Fruit fly (Drosophila melanogaster) whole organism, embryonic: ENCODE data around the gene Naa20A.

ENCODE experiments used
- Ada2b ChIP-seq: fragments of 200-800 bp; sonication (Bioruptor generic); IDR thresholded peaks from 2 replicates; pipeline ENCODE4 v1.3.6; 2022; ENCODE audit warnings: missing biosample characterization, missing genetic modification characterization
- Asciz ChIP-seq: fragments of 200-800 bp; sonication (Bioruptor generic); optimal IDR thresholded peaks from 2 replicates; lab custom pipeline; 2017; ENCODE audit warnings: missing biosample characterization, mild to moderate bottlenecking, missing genetic modification characterization, missing genetic modification reagents
- Atf-2 ChIP-seq: fragments of 200-800 bp; sonication (Bioruptor generic); optimal IDR thresholded peaks from 2 replicates; lab custom pipeline; 2016; ENCODE audit warnings: missing biosample characterization, missing genetic modification characterization
- Bteb2 ChIP-seq: fragments of 200-800 bp; sonication (Bioruptor generic); optimal IDR thresholded peaks from 2 replicates; lab custom pipeline; 2016; ENCODE audit warnings: missing biosample characterization, missing genetic modification characterization
- CG10543 ChIP-seq: fragments of 200-800 bp; sonication (Bioruptor generic); optimal IDR thresholded peaks from 3 replicates; lab custom pipeline; 2017; ENCODE audit warnings: missing biosample characterization, mild to moderate bottlenecking, missing genetic modification characterization, moderate library complexity
- CG10565 ChIP-seq: fragments of 200-800 bp; sonication (Bioruptor generic); optimal IDR thresholded peaks from 3 replicates; lab custom pipeline; 2016; ENCODE audit warnings: missing biosample characterization, mild to moderate bottlenecking, missing genetic modification characterization
- CG11560 ChIP-seq: fragments of 200-800 bp; sonication (Bioruptor generic); IDR thresholded peaks from 3 replicates; pipeline ENCODE4 v1.3.6; 2022; ENCODE audit warnings: missing biosample characterization, missing genetic modification characterization
- CG14050 ChIP-seq: fragments of 200-800 bp; sonication (Bioruptor generic); IDR thresholded peaks from 3 replicates; pipeline ENCODE4 v1.3.6; 2022; ENCODE audit warnings: missing biosample characterization, missing genetic modification characterization
- CG14441 ChIP-seq: fragments of 200-800 bp; sonication (Bioruptor generic); IDR thresholded peaks from 2 replicates; pipeline ENCODE4 v1.3.6; 2022; ENCODE audit warnings: missing biosample characterization, missing genetic modification characterization
- CG1529 ChIP-seq: fragments of 200-800 bp; sonication (Bioruptor generic); optimal IDR thresholded peaks from 3 replicates; lab custom pipeline; 2018; ENCODE audit warnings: missing biosample characterization, missing genetic modification characterization
- CG30020 ChIP-seq: fragments of 200-800 bp; optimal IDR thresholded peaks from 2 replicates; lab custom pipeline; 2019; ENCODE audit warnings: missing biosample characterization, mild to moderate bottlenecking, missing genetic modification characterization, moderate library complexity
- CG30403 ChIP-seq: fragments of 200-800 bp; sonication (Bioruptor generic); optimal IDR thresholded peaks from 3 replicates; lab custom pipeline; 2016; ENCODE audit warnings: missing biosample characterization, missing genetic modification characterization
- CG3726 ChIP-seq: fragments of 200-800 bp; sonication (Bioruptor generic); IDR thresholded peaks from 3 replicates; pipeline ENCODE4, ENCODE4 v1.3.6; 2022; ENCODE audit warnings: missing biosample characterization, missing genetic modification characterization
- CG4282 ChIP-seq: fragments of 200-800 bp; sonication (Bioruptor generic); optimal IDR thresholded peaks from 2 replicates; lab custom pipeline; 2016; ENCODE audit warnings: missing biosample characterization, missing genetic modification characterization
- CG4617 ChIP-seq: fragments of 200-800 bp; sonication (Bioruptor generic); optimal IDR thresholded peaks from 3 replicates; lab custom pipeline; 2016; ENCODE audit warnings: missing biosample characterization, missing genetic modification characterization, borderline replicate concordance
- CG4730 ChIP-seq: fragments of 200-800 bp; sonication (Bioruptor generic); IDR thresholded peaks from 2 replicates; pipeline ENCODE4 v1.3.6; 2022; ENCODE audit warnings: missing biosample characterization, missing genetic modification characterization
- CG6683 ChIP-seq: fragments of 200-800 bp; sonication (Bioruptor generic); optimal IDR thresholded peaks from 2 replicates; lab custom pipeline; 2017; ENCODE audit warnings: missing biosample characterization, mild to moderate bottlenecking, missing genetic modification characterization, missing genetic modification reagents
- CG6854 ChIP-seq: fragments of 200-800 bp; sonication (Bioruptor generic); optimal IDR thresholded peaks from 3 replicates; lab custom pipeline; 2017; ENCODE audit warnings: missing biosample characterization, mild to moderate bottlenecking, missing genetic modification characterization
- CG7786 ChIP-seq: fragments of 200-800 bp; sonication (Bioruptor generic); optimal IDR thresholded peaks from 2 replicates; lab custom pipeline; 2016; ENCODE audit warnings: missing biosample characterization, missing genetic modification characterization
- CG8290 ChIP-seq, 3 experiments: fragments of 200-800 bp; sonication (Bioruptor generic); optimal IDR thresholded peaks; 2 replicates each; lab custom pipeline; 2016 to 2019; ENCODE audit warnings: missing biosample characterization in 3 of 3, missing genetic modification characterization in 3 of 3, mild to moderate bottlenecking in 2 of 3, moderate library complexity in 1 of 3
- Doc3 ChIP-seq: fragments of 200-800 bp; sonication (Bioruptor generic); IDR thresholded peaks from 3 replicates; pipeline ENCODE4 v1.3.6; 2022; ENCODE audit warnings: missing biosample characterization, missing genetic modification characterization; ENCODE audit not compliant: partially characterized antibody
- Ets97D ChIP-seq: fragments of 200-800 bp; sonication (Bioruptor generic); optimal IDR thresholded peaks from 3 replicates; lab custom pipeline; 2016; ENCODE audit warnings: missing biosample characterization, missing genetic modification characterization
- Hr3 ChIP-seq: fragments of 200-800 bp; sonication (Bioruptor generic); optimal IDR thresholded peaks from 3 replicates; lab custom pipeline; 2016; ENCODE audit warnings: missing biosample characterization, missing genetic modification characterization
- Kr ChIP-seq: fragments of 200-800 bp; sonication (Bioruptor generic); optimal IDR thresholded peaks from 2 replicates; lab custom pipeline; 2017; ENCODE audit warnings: missing biosample characterization, mild to moderate bottlenecking, missing genetic modification characterization
- MTF-1 ChIP-seq: fragments of 200-800 bp; sonication (Bioruptor generic); optimal IDR thresholded peaks from 2 replicates; lab custom pipeline; 2018; ENCODE audit warnings: missing biosample characterization, mild to moderate bottlenecking, missing genetic modification characterization, borderline replicate concordance
- Opbp ChIP-seq: fragments of 200-800 bp; sonication (Bioruptor generic); IDR thresholded peaks from 3 replicates; pipeline ENCODE4 v1.3.6; 2022; ENCODE audit warnings: missing biosample characterization, missing genetic modification characterization; ENCODE audit not compliant: partially characterized antibody
- Optix ChIP-seq: fragments of 200-800 bp; sonication (Bioruptor generic); IDR thresholded peaks from 3 replicates; pipeline ENCODE4 v1.3.6; 2022; ENCODE audit warnings: missing biosample characterization, missing genetic modification characterization
- Ravus ChIP-seq: fragments of 200-800 bp; sonication (Bioruptor generic); IDR thresholded peaks from 2 replicates; pipeline ENCODE4 v1.3.6; 2022; ENCODE audit warnings: missing biosample characterization, missing genetic modification characterization
- Sox100B ChIP-seq: fragments of 200-800 bp; sonication (Bioruptor generic); optimal IDR thresholded peaks from 3 replicates; lab custom pipeline; 2018; ENCODE audit warnings: missing biosample characterization, mild to moderate bottlenecking, missing genetic modification characterization
- Stat92E ChIP-seq, 3 experiments: fragments of >200 bp in 2 of 3; fragments of 200-800 bp in 1 of 3; sonication (Bioruptor generic) in 1 of 3; optimal IDR thresholded peaks; 2 replicates each; lab custom pipeline; 2017 to 2019; ENCODE audit warnings: missing biosample characterization in 3 of 3, missing genetic modification characterization in 3 of 3, mild to moderate bottlenecking in 1 of 3, moderate library complexity in 1 of 3
- TFAM ChIP-seq: fragments of 200-800 bp; sonication (Bioruptor generic); optimal IDR thresholded peaks from 2 replicates; lab custom pipeline; 2017; ENCODE audit warnings: missing biosample characterization, missing genetic modification characterization, inconsistent platforms
- bigmax ChIP-seq: fragments of 200-800 bp; sonication (Bioruptor generic); optimal IDR thresholded peaks from 2 replicates; lab custom pipeline; 2018; ENCODE audit warnings: missing biosample characterization, mild to moderate bottlenecking, missing genetic modification characterization
- chif ChIP-seq, 2 experiments: fragments of 200-800 bp; sonication (Bioruptor generic); optimal IDR thresholded peaks; 3 replicates each; lab custom pipeline; 2016; ENCODE audit warnings: missing biosample characterization in 2 of 2, missing genetic modification characterization in 2 of 2
- esg ChIP-seq: fragments of 200-800 bp; sonication (Bioruptor generic); conservative IDR thresholded peaks from 2 replicates; pipeline ENCODE4 v1.3.6; 2022; ENCODE audit warnings: missing biosample characterization, missing genetic modification characterization
- fd3F ChIP-seq: fragments of 200-800 bp; sonication (Bioruptor generic); optimal IDR thresholded peaks from 2 replicates; lab custom pipeline; 2018; ENCODE audit warnings: missing biosample characterization, mild to moderate bottlenecking, missing genetic modification characterization, moderate library complexity
- fd96Cb ChIP-seq: fragments of 200-800 bp; sonication (Bioruptor generic); optimal IDR thresholded peaks from 2 replicates; lab custom pipeline; 2018; ENCODE audit warnings: missing biosample characterization, mild to moderate bottlenecking, missing genetic modification characterization, moderate library complexity
- nau ChIP-seq: fragments of 200-800 bp; sonication (Bioruptor generic); optimal IDR thresholded peaks from 3 replicates; lab custom pipeline; 2017; ENCODE audit warnings: missing biosample characterization, mild to moderate bottlenecking, missing genetic modification characterization, missing genetic modification reagents
- nmo ChIP-seq: fragments of 200-800 bp; sonication (Bioruptor generic); optimal IDR thresholded peaks from 2 replicates; lab custom pipeline; 2018; ENCODE audit warnings: missing biosample characterization, mild to moderate bottlenecking, missing genetic modification characterization, moderate library complexity
- odd ChIP-seq: fragments of 200-800 bp; sonication (Bioruptor generic); optimal IDR thresholded peaks from 2 replicates; lab custom pipeline; 2017; ENCODE audit warnings: missing biosample characterization, mild to moderate bottlenecking, missing genetic modification characterization
- peb ChIP-seq: fragments of 200-800 bp; sonication (Bioruptor generic); IDR thresholded peaks from 2 replicates; pipeline ENCODE4 v1.3.6; 2022; ENCODE audit warnings: missing biosample characterization, missing genetic modification characterization
- pho ChIP-seq: fragments of 200-800 bp; sonication (Bioruptor generic); optimal IDR thresholded peaks from 2 replicates; lab custom pipeline; 2016; ENCODE audit warnings: missing biosample characterization, missing genetic modification characterization
- sd ChIP-seq: fragments of 200-800 bp; sonication (Bioruptor generic); optimal IDR thresholded peaks from 3 replicates; lab custom pipeline; 2018; ENCODE audit warnings: missing biosample characterization, mild to moderate bottlenecking, missing genetic modification characterization, moderate library complexity
- sens ChIP-seq: fragments of 200-800 bp; sonication (Bioruptor generic); peaks from one replicate; lab custom pipeline; 2016; ENCODE audit warnings: missing biosample characterization, missing genetic modification characterization
- slou ChIP-seq: fragments of 200-800 bp; sonication (Bioruptor generic); optimal IDR thresholded peaks from 3 replicates; lab custom pipeline; 2016; ENCODE audit warnings: missing biosample characterization, missing genetic modification characterization
- sna ChIP-seq: fragments of 200-800 bp; sonication (Bioruptor generic); IDR thresholded peaks from 2 replicates; pipeline ENCODE4 v1.3.6; 2022; ENCODE audit warnings: missing biosample characterization, missing genetic modification characterization; ENCODE audit not compliant: partially characterized antibody
- so ChIP-seq: fragments of 200-800 bp; sonication (Bioruptor generic); IDR thresholded peaks from 3 replicates; pipeline ENCODE4 v1.3.6; 2022; ENCODE audit warnings: missing biosample characterization, missing genetic modification characterization
- tll ChIP-seq, 2 experiments: fragments of 200-800 bp in 1 of 2; fragments of >200 bp in 1 of 2; sonication (Bioruptor generic) in 1 of 2; optimal IDR thresholded peaks; 2 replicates each; lab custom pipeline; 2017 to 2019; ENCODE audit warnings: missing biosample characterization in 2 of 2, missing genetic modification characterization in 2 of 2, mild to moderate bottlenecking in 1 of 2, moderate library complexity in 1 of 2
- trh ChIP-seq: fragments of 200-800 bp; sonication (Bioruptor generic); optimal IDR thresholded peaks from 2 replicates; lab custom pipeline; 2016; ENCODE audit warnings: missing biosample characterization, missing genetic modification characterization
- zfh2 ChIP-seq: fragments of 200-800 bp; sonication (Bioruptor generic); optimal IDR thresholded peaks from 2 replicates; lab custom pipeline; 2016; ENCODE audit warnings: missing biosample characterization, missing genetic modification characterization

Gene Naa20A

dm6 chrX:19663196-19663858, 40.5 kb upstream of the Naa20A start (continued):
- TF ChIP-seq nmo (GFP tag; lab: Kevin White, UChicago), result peak; percentile 70
- no peak for TF ChIP-seq Ets97D
- no peak for TF ChIP-seq Optix (GFP tag; lab: Robert Waterston, UW)
- no peak for TF ChIP-seq slou (GFP tag; lab: Kevin White, UChicago)
- no peak for TF ChIP-seq CG11560 (tag; lab: Robert Waterston, UW)
- no peak for TF ChIP-seq CG7786 (GFP tag; lab: Kevin White, UChicago)
- TF ChIP-seq Bteb2 (GFP tag; lab: Kevin White, UChicago), result peak; percentile 31
- TF ChIP-seq odd (GFP tag; lab: Kevin White, UChicago), result peak; percentile 58
- TF ChIP-seq Opbp (GFP tag; lab: Robert Waterston, UW), result no peak
- no peak for TF ChIP-seq CG30020 (tag; lab: Kevin White, UChicago)
- TF ChIP-seq CG4617 (GFP tag; lab: Kevin White, UChicago), result no peak
- TF ChIP-seq zfh2 (GFP tag; lab: Kevin White, UChicago), result peak; percentile 41
- TF ChIP-seq CG1529 (GFP tag; lab: Kevin White, UChicago), result peak; percentile 55
- TF ChIP-seq Ada2b, result no peak
- TF ChIP-seq CG4282 (GFP tag; lab: Kevin White, UChicago), result no peak
- peak; percentile 25 for TF ChIP-seq Hr3
- no peak for TF ChIP-seq Atf-2
- peak; percentile 7 for TF ChIP-seq fd3F (GFP tag; lab: Kevin White, UChicago)
- TF ChIP-seq peb, result no peak
- TF ChIP-seq Sox100B, result no peak
- no peak for TF ChIP-seq pho (GFP tag; lab: Kevin White, UChicago)
- peak in 1 of 2 experiments; percentile 3 for TF ChIP-seq chif (GFP tag; optimal IDR thresholded peaks at IDR 0.05; lab: Kevin White, UChicago)
- no peak for TF ChIP-seq Ravus (GFP tag; lab: Robert Waterston, UW)
- no peak for TF ChIP-seq CG14050 (GFP tag; lab: Robert Waterston, UW)
- TF ChIP-seq Doc3 (GFP tag; lab: Robert Waterston, UW), result no peak
- TF ChIP-seq Kr, result no peak
- TF ChIP-seq sna (GFP tag; lab: Robert Waterston, UW), result no peak
- peak; percentile 37 for TF ChIP-seq fd96Cb
- TF ChIP-seq CG3726, result no peak
- TF ChIP-seq nau (GFP tag; lab: Kevin White, UChicago), result no peak
- peak; percentile 58 for TF ChIP-seq CG6854 (GFP tag; lab: Kevin White, UChicago)
- no peak for TF ChIP-seq CG6683 (GFP tag; lab: Kevin White, UChicago)
- TF ChIP-seq CG30403 (GFP tag; lab: Kevin White, UChicago), result peak; percentile 72
- TF ChIP-seq CG10565 (GFP tag; lab: Kevin White, UChicago), result no peak
- no peak for TF ChIP-seq Asciz (GFP tag; lab: Kevin White, UChicago)
- no peak for TF ChIP-seq bigmax
- TF ChIP-seq CG14441 (GFP tag; lab: Robert Waterston, UW), result no peak
- no peak for TF ChIP-seq esg
- no peak for TF ChIP-seq trh (GFP tag; lab: Kevin White, UChicago)
- no peak for TF ChIP-seq so (GFP tag; lab: Robert Waterston, UW)
- TF ChIP-seq CG10543 (GFP tag; lab: Kevin White, UChicago), result peak; percentile 24
- TF ChIP-seq CG8290 (GFP tag; optimal IDR thresholded peaks at IDR 0.05; lab: Kevin White, UChicago), result no peak
- no peak for TF ChIP-seq CG8290 (tag; optimal IDR thresholded peaks at IDR 0.05; lab: Kevin White, UChicago)
- no peak for TF ChIP-seq tll (GFP tag; optimal IDR thresholded peaks at IDR 0.05; lab: Kevin White, UChicago)
- peak; percentile 91 for TF ChIP-seq sens (GFP tag; lab: Kevin White, UChicago)
- TF ChIP-seq CG4730 (GFP tag; lab: Robert Waterston, UW), result 0 out of 2 replicates have a peak, but pooled peaks have one; percentile 11
- TF ChIP-seq TFAM (GFP tag; lab: Kevin White, UChicago), result no peak
- TF ChIP-seq MTF-1, result no peak
- peak; percentile 95 for TF ChIP-seq sd
- no peak for TF ChIP-seq Stat92E (GFP tag; optimal IDR thresholded peaks at IDR 0.05; lab: Kevin White, UChicago)
